Fruit fly (Drosophila melanogaster): ENCODE results near the gene CG34012.

DNA sequence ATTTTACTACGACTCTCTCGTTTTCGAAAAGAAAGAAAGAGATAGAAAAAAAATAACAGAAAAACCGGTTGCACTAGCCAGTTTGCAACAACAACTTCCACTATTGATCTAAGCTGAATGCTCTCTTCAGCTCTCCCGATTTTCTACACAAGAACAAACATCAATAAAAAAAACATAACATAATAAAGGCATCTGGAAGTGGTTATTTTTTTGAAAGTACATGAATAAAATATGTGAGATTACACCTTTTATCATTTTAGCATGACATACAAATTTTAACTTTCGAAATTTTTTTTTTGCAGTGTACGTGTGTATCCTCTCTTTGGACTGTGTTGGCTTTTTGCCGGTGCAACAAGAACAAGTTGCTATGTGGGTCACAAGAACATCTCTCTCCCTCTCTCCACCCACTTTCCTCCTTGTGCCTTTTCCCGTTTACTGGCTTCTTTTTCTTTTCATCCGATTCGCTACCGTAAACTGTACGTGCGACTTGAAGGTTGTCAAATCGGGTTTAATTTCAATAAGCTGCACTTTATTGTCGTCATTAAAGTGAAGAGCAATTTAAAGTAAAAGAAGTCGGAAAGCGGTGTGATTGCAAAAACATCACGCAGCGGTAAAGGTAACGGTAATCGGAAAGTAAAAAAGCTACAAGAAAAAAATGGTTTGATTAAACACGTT is 24.6 kb downstream of the CG34012 start:
- TF ChIP-seq CTCF (optimal IDR thresholded peaks at IDR 0.05) (no peak), CG8478 (optimal IDR thresholded peaks at IDR 0.05) (no peak)
